Fruit fly (Drosophila melanogaster): ENCODE measurements around the gene CG8300.

CG8300 gene

dm6 chrX:7091909-7092308 lies 12.8 kb upstream of the CG8300 start:
- TF ChIP-seq EcR (GFP tag; optimal IDR thresholded peaks at IDR 0.05) (no peak), pan (optimal IDR thresholded peaks at IDR 0.05) (no peak), CG8478 (optimal IDR thresholded peaks at IDR 0.05) (no peak), usp (GFP tag; optimal IDR thresholded peaks at IDR 0.05) (no peak), Dll (optimal IDR thresholded peaks at IDR 0.05) (no peak), psq (optimal IDR thresholded peaks at IDR 0.05) (no peak)

dm6 chrX:7094169-7094568 lies 10.5 kb upstream of the CG8300 start:
- TF ChIP-seq EcR (GFP tag; optimal IDR thresholded peaks at IDR 0.05) (no peak), Dll (optimal IDR thresholded peaks at IDR 0.05) (no peak), pan (optimal IDR thresholded peaks at IDR 0.05) (no peak), CG8478 (optimal IDR thresholded peaks at IDR 0.05) (no peak), usp (GFP tag; optimal IDR thresholded peaks at IDR 0.05) (no peak), psq (optimal IDR thresholded peaks at IDR 0.05) (no peak)

- no peak for TF ChIP-seq pan (optimal IDR thresholded peaks at IDR 0.05)
- no peak for TF ChIP-seq EcR (GFP tag; optimal IDR thresholded peaks at IDR 0.05)
- TF ChIP-seq psq (optimal IDR thresholded peaks at IDR 0.05) = no peak
- TF ChIP-seq CG8478 (optimal IDR thresholded peaks at IDR 0.05) = no peak
- TF ChIP-seq Dll (optimal IDR thresholded peaks at IDR 0.05) = no peak
- TF ChIP-seq usp (GFP tag; optimal IDR thresholded peaks at IDR 0.05) = no peak
These were observed 9.8 kb upstream of the CG8300 start for dm6 chrX:7094861-7095260.

dm6 chrX:7095292-7095911 lies 9.3 kb upstream of the CG8300 start:
- TF ChIP-seq CG8478 (optimal IDR thresholded peaks at IDR 0.05) (no peak), EcR (GFP tag; optimal IDR thresholded peaks at IDR 0.05) (no peak), usp (GFP tag; optimal IDR thresholded peaks at IDR 0.05) (no peak), psq (optimal IDR thresholded peaks at IDR 0.05) (no peak), Dll (optimal IDR thresholded peaks at IDR 0.05) (no peak), pan (optimal IDR thresholded peaks at IDR 0.05) (no peak)

- TF ChIP-seq EcR (GFP tag; optimal IDR thresholded peaks at IDR 0.05) (peak in 1 of 2 experiments; percentile 64), psq (optimal IDR thresholded peaks at IDR 0.05) (no peak)
These were observed 8.7 kb upstream of the CG8300 start for dm6 chrX:7095912-7096494.

dm6 chrX:7096495-7096995 lies 8.1 kb upstream of the CG8300 start:
- TF ChIP-seq pan (optimal IDR thresholded peaks at IDR 0.05) = no peak
- TF ChIP-seq EcR (GFP tag; optimal IDR thresholded peaks at IDR 0.05) = no peak
- TF ChIP-seq usp (GFP tag; optimal IDR thresholded peaks at IDR 0.05) = no peak
- no peak for TF ChIP-seq psq (optimal IDR thresholded peaks at IDR 0.05)
- no peak for TF ChIP-seq CG8478 (optimal IDR thresholded peaks at IDR 0.05)
- no peak for TF ChIP-seq Dll (optimal IDR thresholded peaks at IDR 0.05)

dm6 chrX:7097071-7097858 lies 7.4 kb upstream of the CG8300 start:
- TF ChIP-seq CG8478 (optimal IDR thresholded peaks at IDR 0.05) (no peak), EcR (GFP tag; optimal IDR thresholded peaks at IDR 0.05) (no peak), usp (GFP tag; optimal IDR thresholded peaks at IDR 0.05) (no peak), pan (optimal IDR thresholded peaks at IDR 0.05) (no peak), psq (optimal IDR thresholded peaks at IDR 0.05) (no peak), Dll (optimal IDR thresholded peaks at IDR 0.05) (no peak)

dm6 chrX:7097859-7098303 lies 6.8 kb upstream of the CG8300 start, which contains the start of gene Sxl:
Sxl (minus strand) TSS chrX:7098053.
- TF ChIP-seq pan (optimal IDR thresholded peaks at IDR 0.05) (no peak), EcR (GFP tag; optimal IDR thresholded peaks at IDR 0.05) (no peak), usp (GFP tag; optimal IDR thresholded peaks at IDR 0.05) (no peak), CG8478 (optimal IDR thresholded peaks at IDR 0.05) (no peak)

dm6 chrX:7100689-7101088 lies 4.0 kb upstream of the CG8300 start:
- TF ChIP-seq pan (optimal IDR thresholded peaks at IDR 0.05) (no peak), psq (optimal IDR thresholded peaks at IDR 0.05) (no peak)

dm6 chrX:7101302-7102012 lies 3.2 kb upstream of the CG8300 start:
- no peak for TF ChIP-seq EcR (GFP tag; optimal IDR thresholded peaks at IDR 0.05)
- TF ChIP-seq CG8478 (optimal IDR thresholded peaks at IDR 0.05) = no peak
- no peak for TF ChIP-seq Dll (optimal IDR thresholded peaks at IDR 0.05)
- no peak for TF ChIP-seq usp (GFP tag; optimal IDR thresholded peaks at IDR 0.05)
- TF ChIP-seq psq (optimal IDR thresholded peaks at IDR 0.05) = no peak
- TF ChIP-seq pan (optimal IDR thresholded peaks at IDR 0.05) = no peak

- TF ChIP-seq usp (GFP tag; optimal IDR thresholded peaks at IDR 0.05) (no peak), pan (optimal IDR thresholded peaks at IDR 0.05) (no peak), Dll (optimal IDR thresholded peaks at IDR 0.05) (no peak), CG8478 (optimal IDR thresholded peaks at IDR 0.05) (no peak), psq (optimal IDR thresholded peaks at IDR 0.05) (no peak), EcR (GFP tag; optimal IDR thresholded peaks at IDR 0.05) (no peak)
These were observed 2.6 kb upstream of the CG8300 start, which contains the start of gene CG4615 for dm6 chrX:7102013-7102520. CG4615 (minus strand) TSS chrX:7102300.

All from whole organism.